Worm (Caenorhabditis elegans): ENCODE data around the gene srx-130.

srx-130 gene

ce11 chrV:13893583-13893982 is 50.3 kb downstream of the srx-130 start:
- TF ChIP-seq fos-1 (tag; optimal IDR thresholded peaks at IDR 0.05) (peak; percentile 96), nhr-10 (tag; optimal IDR thresholded peaks at IDR 0.05) (no peak), crh-2 (tag; optimal IDR thresholded peaks at IDR 0.05) (peak; percentile 30), sma-9 (GFP tag; optimal IDR thresholded peaks at IDR 0.05) (peak; percentile 51), sma-9 (tag; optimal IDR thresholded peaks at IDR 0.05) (no peak), nhr-12 (tag; optimal IDR thresholded peaks at IDR 0.05) (no peak)

All from whole organism, L2 larva.